Fruit fly (Drosophila melanogaster) whole organism, embryonic: ENCODE measurements around the gene NELF-B.
A peak's percentile ranks its signal among the peaks of the same experiment; 100 is the strongest.

ENCODE experiments used
- Aef1 ChIP-seq: fragments of 200-800 bp; sonication (Bioruptor generic); IDR thresholded peaks from 3 replicates; pipeline ENCODE4 v1.3.6; 2022; ENCODE audit warnings: missing biosample characterization, missing genetic modification characterization
- B-H1 ChIP-seq: fragments of 200-800 bp; sonication (Bioruptor generic); IDR thresholded peaks from 3 replicates; pipeline ENCODE4 v1.3.6; 2022; ENCODE audit warnings: missing biosample characterization, missing genetic modification characterization
- CG10267 ChIP-seq: fragments of 200-800 bp; sonication (Bioruptor generic); optimal IDR thresholded peaks from 2 replicates; lab custom pipeline; 2018; ENCODE audit warnings: missing biosample characterization, mild to moderate bottlenecking, missing genetic modification characterization, moderate library complexity
- CG10979 ChIP-seq: fragments of 200-800 bp; sonication (Bioruptor generic); optimal IDR thresholded peaks from 2 replicates; lab custom pipeline; 2018; ENCODE audit warnings: missing biosample characterization, mild to moderate bottlenecking, missing genetic modification characterization, moderate library complexity
- CG12104 ChIP-seq: fragments of 200-800 bp; sonication (Bioruptor generic); optimal IDR thresholded peaks from 3 replicates; lab custom pipeline; 2016; ENCODE audit warnings: missing biosample characterization, missing genetic modification characterization
- CG12155 ChIP-seq: fragments of 200-800 bp; sonication (Bioruptor generic); optimal IDR thresholded peaks from 3 replicates; lab custom pipeline; 2016; ENCODE audit warnings: missing biosample characterization, missing genetic modification characterization
- CG12769 ChIP-seq: fragments of 200-800 bp; sonication (Bioruptor generic); optimal IDR thresholded peaks from 2 replicates; lab custom pipeline; 2019; ENCODE audit warnings: missing biosample characterization, mild to moderate bottlenecking, missing genetic modification characterization, moderate library complexity
- CG13296 ChIP-seq: fragments of 200-800 bp; sonication (Bioruptor generic); optimal IDR thresholded peaks from 3 replicates; lab custom pipeline; 2018; ENCODE audit warnings: missing biosample characterization, mild to moderate bottlenecking, missing genetic modification characterization
- CG17361 ChIP-seq: fragments of 200-800 bp; sonication (Bioruptor generic); IDR thresholded peaks from 3 replicates; pipeline ENCODE4 v1.3.6; 2022; ENCODE audit warnings: missing biosample characterization, missing genetic modification characterization
- CG17912 ChIP-seq: fragments of 200-800 bp; sonication (Bioruptor generic); optimal IDR thresholded peaks from 2 replicates; lab custom pipeline; 2018; ENCODE audit warnings: missing biosample characterization, mild to moderate bottlenecking, missing genetic modification characterization
- CG2199 ChIP-seq: fragments of 200-800 bp; sonication (Bioruptor generic); IDR thresholded peaks from 3 replicates; pipeline ENCODE4 v1.3.6; 2022; ENCODE audit warnings: missing biosample characterization, missing genetic modification characterization
- CG2678 ChIP-seq: fragments of 200-800 bp; sonication (Bioruptor generic); optimal IDR thresholded peaks from 3 replicates; lab custom pipeline; 2019; ENCODE audit warnings: missing biosample characterization, mild to moderate bottlenecking, missing genetic modification characterization, moderate library complexity
- CG3163 ChIP-seq: fragments of 200-800 bp; sonication (Bioruptor generic); optimal IDR thresholded peaks from 3 replicates; lab custom pipeline; 2016; ENCODE audit warnings: missing biosample characterization, missing genetic modification characterization
- CG3847 ChIP-seq: fragments of 200-800 bp; sonication (Bioruptor generic); IDR thresholded peaks from 2 replicates; pipeline ENCODE4 v1.3.6; 2022; ENCODE audit warnings: missing biosample characterization, missing genetic modification characterization
- CG7372 ChIP-seq: fragments of 200-800 bp; sonication (Bioruptor generic); IDR thresholded peaks from 2 replicates; pipeline ENCODE4 v1.3.6; 2022; ENCODE audit warnings: missing biosample characterization, missing genetic modification characterization
- CG8290 ChIP-seq, 3 experiments: fragments of 200-800 bp; sonication (Bioruptor generic); optimal IDR thresholded peaks; 2 replicates each; lab custom pipeline; 2016 to 2019; ENCODE audit warnings: missing biosample characterization in 3 of 3, missing genetic modification characterization in 3 of 3, mild to moderate bottlenecking in 2 of 3, moderate library complexity in 1 of 3
- CG9609 ChIP-seq: fragments of 200-800 bp; sonication (Bioruptor generic); optimal IDR thresholded peaks from 3 replicates; lab custom pipeline; 2016; ENCODE audit warnings: missing biosample characterization, missing genetic modification characterization
- CG9817 ChIP-seq: fragments of 200-800 bp; sonication (Bioruptor generic); optimal IDR thresholded peaks from 2 replicates; lab custom pipeline; 2018; ENCODE audit warnings: missing biosample characterization, mild to moderate bottlenecking, missing genetic modification characterization, moderate library complexity
- Dip3 ChIP-seq: fragments of 200-800 bp; sonication (Bioruptor generic); optimal IDR thresholded peaks from 3 replicates; lab custom pipeline; 2016; ENCODE audit warnings: missing biosample characterization, missing genetic modification characterization
- ERR ChIP-seq: fragments of 200-800 bp; sonication (Bioruptor generic); optimal IDR thresholded peaks from 2 replicates; lab custom pipeline; 2016; ENCODE audit warnings: missing biosample characterization, missing genetic modification characterization
- H15 ChIP-seq: fragments of 200-800 bp; sonication (Bioruptor generic); IDR thresholded peaks from 3 replicates; pipeline ENCODE4 v1.3.6; 2022; ENCODE audit warnings: missing biosample characterization, missing genetic modification characterization
- H2.0 ChIP-seq: fragments of 200-800 bp; sonication (Bioruptor generic); IDR thresholded peaks from 2 replicates; pipeline ENCODE4 v1.3.6; 2022; ENCODE audit warnings: missing biosample characterization, missing genetic modification characterization
- HLH54F ChIP-seq: fragments of 200-800 bp; sonication (Bioruptor generic); optimal IDR thresholded peaks from 3 replicates; lab custom pipeline; 2016; ENCODE audit warnings: missing biosample characterization, missing genetic modification characterization
- HmgD ChIP-seq: fragments of 200-800 bp; sonication (Bioruptor generic); optimal IDR thresholded peaks from 3 replicates; lab custom pipeline; 2016; ENCODE audit warnings: missing biosample characterization, missing genetic modification characterization
- Hr3 ChIP-seq: fragments of 200-800 bp; sonication (Bioruptor generic); optimal IDR thresholded peaks from 3 replicates; lab custom pipeline; 2016; ENCODE audit warnings: missing biosample characterization, missing genetic modification characterization
- Med ChIP-seq: fragments of 200-800 bp; sonication (Bioruptor generic); peaks from one replicate; lab custom pipeline; 2016; ENCODE audit warnings: missing biosample characterization, missing genetic modification characterization, mild to moderate bottlenecking, inconsistent platforms, moderate library complexity
- Mrtf ChIP-seq: fragments of 200-800 bp; sonication (Bioruptor generic); IDR thresholded peaks from 3 replicates; pipeline ENCODE4 v1.3.6; 2022; ENCODE audit warnings: missing biosample characterization, missing genetic modification characterization
- Optix ChIP-seq: fragments of 200-800 bp; sonication (Bioruptor generic); IDR thresholded peaks from 3 replicates; pipeline ENCODE4 v1.3.6; 2022; ENCODE audit warnings: missing biosample characterization, missing genetic modification characterization
- PHDP ChIP-seq: fragments of 200-800 bp; sonication (Bioruptor generic); optimal IDR thresholded peaks from 3 replicates; lab custom pipeline; 2018; ENCODE audit warnings: missing biosample characterization, mild to moderate bottlenecking, missing genetic modification characterization, moderate library complexity
- Sox102F ChIP-seq: fragments of 200-800 bp; sonication (Bioruptor generic); optimal IDR thresholded peaks from 2 replicates; lab custom pipeline; 2018; ENCODE audit warnings: missing biosample characterization, mild to moderate bottlenecking, missing genetic modification characterization, moderate library complexity
- Sry-δ ChIP-seq: fragments of 200-800 bp; sonication (Bioruptor generic); optimal IDR thresholded peaks from 2 replicates; lab custom pipeline; 2016; ENCODE audit warnings: missing biosample characterization, missing genetic modification characterization
- bsh ChIP-seq, 2 experiments: fragments of 200-800 bp; sonication (Bioruptor generic); optimal IDR thresholded peaks; 2 replicates each; lab custom pipeline; 2017 to 2018; ENCODE audit warnings: mild to moderate bottlenecking in 2 of 2, missing biosample characterization in 2 of 2, missing genetic modification characterization in 2 of 2, moderate library complexity in 1 of 2
- caup ChIP-seq: fragments of 200-800 bp; sonication (Bioruptor generic); optimal IDR thresholded peaks from 3 replicates; lab custom pipeline; 2017; ENCODE audit warnings: missing biosample characterization, mild to moderate bottlenecking, missing genetic modification characterization, moderate library complexity; ENCODE audit not compliant: severe bottlenecking
- crc ChIP-seq: fragments of 200-800 bp; sonication (Bioruptor generic); optimal IDR thresholded peaks from 2 replicates; lab custom pipeline; 2016; ENCODE audit warnings: missing biosample characterization, missing genetic modification characterization
- dimm ChIP-seq: fragments of 200-800 bp; sonication (Bioruptor generic); IDR thresholded peaks from 2 replicates; pipeline ENCODE4 v1.3.6; 2022; ENCODE audit warnings: missing biosample characterization, missing genetic modification characterization
- dmrt99B ChIP-seq: fragments of 200-800 bp; sonication (Bioruptor generic); optimal IDR thresholded peaks from 2 replicates; lab custom pipeline; 2018; ENCODE audit warnings: missing biosample characterization, mild to moderate bottlenecking, missing genetic modification characterization, moderate library complexity
- dpn ChIP-seq, 2 experiments: fragments of 200-800 bp; sonication (Bioruptor generic); optimal IDR thresholded peaks; 3 replicates each; lab custom pipeline; 2016; ENCODE audit warnings: missing biosample characterization in 2 of 2, missing genetic modification characterization in 2 of 2
- gce ChIP-seq: fragments of 200-800 bp; sonication (Bioruptor generic); IDR thresholded peaks from 3 replicates; pipeline ENCODE4 v1.3.6; 2022; ENCODE audit warnings: missing biosample characterization, missing genetic modification characterization
- her ChIP-seq: fragments of 200-800 bp; sonication (Bioruptor generic); optimal IDR thresholded peaks from 2 replicates; lab custom pipeline; 2016; ENCODE audit warnings: missing biosample characterization, missing genetic modification characterization
- kni ChIP-seq: fragments of 200-800 bp; sonication (Bioruptor generic); optimal IDR thresholded peaks from 3 replicates; lab custom pipeline; 2017; ENCODE audit warnings: mild to moderate bottlenecking, missing biosample characterization, missing genetic modification reagents, missing genetic modification characterization
- lmd ChIP-seq: fragments of 200-800 bp; sonication (Bioruptor generic); IDR thresholded peaks from 2 replicates; pipeline ENCODE4 v1.3.6; 2022; ENCODE audit warnings: missing biosample characterization, missing genetic modification characterization
- nau ChIP-seq: fragments of 200-800 bp; sonication (Bioruptor generic); optimal IDR thresholded peaks from 3 replicates; lab custom pipeline; 2017; ENCODE audit warnings: missing biosample characterization, mild to moderate bottlenecking, missing genetic modification characterization, missing genetic modification reagents
- nerfin-1 ChIP-seq: fragments of 200-800 bp; sonication (Bioruptor generic); optimal IDR thresholded peaks from 3 replicates; lab custom pipeline; 2019; ENCODE audit warnings: missing biosample characterization, mild to moderate bottlenecking, missing genetic modification characterization, moderate library complexity
- onecut ChIP-seq: fragments of 200-800 bp; sonication (Bioruptor generic); IDR thresholded peaks from 2 replicates; pipeline ENCODE4 v1.3.6; 2022; ENCODE audit warnings: missing biosample characterization, missing genetic modification characterization
- run ChIP-seq: fragments of 200-800 bp; sonication (Bioruptor generic); optimal IDR thresholded peaks from 3 replicates; lab custom pipeline; 2018; ENCODE audit warnings: missing biosample characterization, mild to moderate bottlenecking, missing genetic modification characterization
- sim ChIP-seq: fragments of 200-800 bp; sonication (Bioruptor generic); IDR thresholded peaks from 2 replicates; pipeline ENCODE4 v1.3.6; 2022; ENCODE audit warnings: missing biosample characterization, missing genetic modification characterization
- ssp ChIP-seq: fragments of 200-800 bp; sonication (Bioruptor generic); IDR thresholded peaks from 2 replicates; pipeline ENCODE4 v1.3.6; 2022; ENCODE audit warnings: missing biosample characterization, missing genetic modification characterization
- zfh1 ChIP-seq: fragments of 200-800 bp; sonication (Bioruptor generic); IDR thresholded peaks from 3 replicates; pipeline ENCODE4 v1.3.6; 2022; ENCODE audit warnings: missing biosample characterization, missing genetic modification characterization

The NELF-B gene

DNA sequence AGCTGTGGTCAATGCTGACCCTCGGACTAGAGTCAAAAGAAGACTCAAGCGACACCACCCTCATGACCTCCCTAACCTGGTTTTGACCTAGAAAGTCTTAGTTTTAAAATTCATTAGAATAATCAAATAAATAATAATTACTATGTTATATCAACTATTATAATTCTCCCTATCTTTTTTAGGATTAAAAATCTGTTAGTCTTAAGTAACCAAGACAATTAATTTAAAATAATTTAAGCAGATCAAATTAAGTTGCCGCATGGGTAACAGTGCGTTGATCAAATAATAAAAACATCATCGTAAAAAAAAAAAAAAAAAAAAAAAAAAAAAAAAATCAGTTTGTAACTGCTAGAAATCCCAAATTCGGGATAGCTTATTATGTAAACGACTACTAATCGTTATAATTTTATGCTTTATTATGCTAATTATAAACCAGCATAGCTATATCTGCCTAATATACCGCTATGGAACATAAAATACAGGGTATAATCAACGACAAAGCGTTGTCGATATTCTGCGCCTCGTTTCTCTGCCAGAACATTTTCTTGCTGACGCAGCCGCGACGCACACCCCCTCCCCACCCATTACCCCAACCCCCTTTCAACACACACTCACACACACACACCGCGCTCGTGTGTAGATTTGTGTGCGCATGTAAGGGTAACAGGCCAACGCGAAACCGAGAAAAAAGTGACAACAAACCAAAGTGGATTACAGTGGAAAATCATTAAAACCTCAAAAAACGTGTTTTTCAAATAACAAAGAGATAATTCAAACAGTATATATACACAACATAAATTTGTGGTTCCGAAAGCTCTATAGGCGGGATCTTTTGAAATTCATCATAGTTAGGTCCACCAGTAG is 24.9 kb downstream of the NELF-B start (continued):
- TF ChIP-seq Dip3 = peak; percentile 66
- TF ChIP-seq CG7372 (GFP tag; lab: Robert Waterston, UW) = peak; percentile 50
- TF ChIP-seq run (tag; lab: Kevin White, UChicago) = peak; percentile 10
- peak; percentile 73 for TF ChIP-seq Mrtf
- TF ChIP-seq her = peak; percentile 66
- TF ChIP-seq HLH54F (GFP tag; lab: Kevin White, UChicago) = peak; percentile 47
- peak; percentile 59 for TF ChIP-seq onecut (GFP tag; lab: Robert Waterston, UW)
- TF ChIP-seq CG17912 (GFP tag; lab: Kevin White, UChicago) = peak; percentile 29
- TF ChIP-seq CG8290 (GFP tag; optimal IDR thresholded peaks at IDR 0.05; lab: Kevin White, UChicago) = peak; percentile 47
- peak in 1 of 2 experiments; percentile 78 for TF ChIP-seq CG8290 (tag; optimal IDR thresholded peaks at IDR 0.05; lab: Kevin White, UChicago)
- TF ChIP-seq CG3163 (GFP tag; lab: Kevin White, UChicago) = peak; percentile 14
- TF ChIP-seq CG9817 (tag; lab: Kevin White, UChicago) = peak; percentile 63
- peak; percentile 52 for TF ChIP-seq lmd (GFP tag; lab: Robert Waterston, UW)
- peak; percentile 49 for TF ChIP-seq CG12104
- peak; percentile 48 for TF ChIP-seq B-H1 (GFP tag; lab: Robert Waterston, UW)
- TF ChIP-seq dmrt99B (tag; lab: Kevin White, UChicago) = peak; percentile 91
- peak; percentile 43; the same call in 1 of the 3 replicates for TF ChIP-seq CG17361 (GFP tag; lab: Robert Waterston, UW)
- peak; percentile 13 for TF ChIP-seq caup (GFP tag; lab: Kevin White, UChicago)
- peak; percentile 13 for TF ChIP-seq Hr3 (GFP tag; lab: Kevin White, UChicago)
- peak; percentile 63 for TF ChIP-seq gce (GFP tag; lab: Robert Waterston, UW)
- TF ChIP-seq H15 = peak; percentile 32; the same call in 2 of the 3 replicates
- TF ChIP-seq bsh (GFP tag; optimal IDR thresholded peaks at IDR 0.05; lab: Kevin White, UChicago) = peak; percentile 22 to 46
- TF ChIP-seq HmgD = peak; percentile 23
- peak; percentile 65; the same call in 1 of the 2 replicates for TF ChIP-seq sim (GFP tag; lab: Robert Waterston, UW)
- TF ChIP-seq ssp (GFP tag; lab: Robert Waterston, UW) = peak; percentile 54
- TF ChIP-seq CG13296 (GFP tag; lab: Kevin White, UChicago) = peak; percentile 51
- TF ChIP-seq kni (GFP tag; lab: Kevin White, UChicago) = peak; percentile 69
- TF ChIP-seq nau (GFP tag; lab: Kevin White, UChicago) = peak; percentile 56
- peak; percentile 89 for TF ChIP-seq CG12769 (tag; lab: Kevin White, UChicago)
- TF ChIP-seq Med (GFP tag; lab: Kevin White, UChicago) = peak; percentile 92
- TF ChIP-seq zfh1 = peak; percentile 79
- peak; percentile 66; the same call in 2 of the 3 replicates for TF ChIP-seq Optix
- TF ChIP-seq Aef1 = peak; percentile 52
- peak; percentile 38 for TF ChIP-seq CG3847 (GFP tag; lab: Robert Waterston, UW)
- peak; percentile 19 for TF ChIP-seq CG10979 (tag; lab: Kevin White, UChicago)
- peak; percentile 66 for TF ChIP-seq nerfin-1 (tag; lab: Kevin White, UChicago)
- TF ChIP-seq dpn (GFP tag; optimal IDR thresholded peaks at IDR 0.05; lab: Kevin White, UChicago) = peak; percentile 36 to 97
- peak; percentile 31 for TF ChIP-seq CG12155 (GFP tag; lab: Kevin White, UChicago)
- peak; percentile 60 for TF ChIP-seq PHDP
- peak; percentile 7 for TF ChIP-seq CG10267 (tag; lab: Kevin White, UChicago)
- TF ChIP-seq dimm (GFP tag; lab: Robert Waterston, UW) = peak; percentile 38; the same call in 1 of the 2 replicates
- peak; percentile 68 for TF ChIP-seq H2.0
- TF ChIP-seq Sox102F (GFP tag; lab: Kevin White, UChicago) = peak; percentile 46
- peak; percentile 96 for TF ChIP-seq crc (GFP tag; lab: Kevin White, UChicago)
- peak; percentile 10 for TF ChIP-seq CG9609 (GFP tag; lab: Kevin White, UChicago)
- peak; percentile 91 for TF ChIP-seq CG2678 (tag; lab: Kevin White, UChicago)
- peak; percentile 3 for TF ChIP-seq Sry-δ (GFP tag; lab: Kevin White, UChicago)
- TF ChIP-seq CG2199 (GFP tag; lab: Robert Waterston, UW) = peak; percentile 54; the same call in 1 of the 3 replicates
- TF ChIP-seq ERR (GFP tag; lab: Kevin White, UChicago) = peak; percentile 93
